Worm (Caenorhabditis elegans) whole organism, young adult: ENCODE measurements around the gene C50F7.9.

Source experiments
- F57A8.1 ChIP-seq: fragments of 200-800 bp; sonication (Bioruptor generic); optimal IDR thresholded peaks from 2 replicates; lab custom pipeline; 2018; ENCODE audit warnings: mild to moderate bottlenecking, missing genetic modification characterization, moderate library complexity, missing compliant biosample characterization
- ZK185.1 ChIP-seq: sonication (generic microtip); optimal IDR thresholded peaks from 2 replicates; lab custom pipeline; 2016; ENCODE audit warnings: mild to moderate bottlenecking, missing genetic modification characterization, missing compliant biosample characterization; ENCODE audit not compliant: poor library complexity, severe bottlenecking
- ama-1 ChIP-seq, 3 experiments: fragments of 150-350 bp in 1 of 3; sonication (generic microtip) in 2 of 3; optimal IDR thresholded peaks; 2 replicates each; lab custom pipeline; 2014 to 2018; ENCODE audit warnings: missing biosample characterization in 2 of 3, missing genetic modification characterization in 2 of 3, missing genetic modification reagents in 2 of 3
- nhr-120 ChIP-seq: fragments of 200-800 bp; sonication (Bioruptor generic); IDR thresholded peaks from 2 replicates; pipeline ENCODE4 v1.3.6; 2022; ENCODE audit warnings: missing genetic modification characterization, missing compliant biosample characterization
- repo-1 ChIP-seq: sonication (generic microtip); optimal IDR thresholded peaks from 2 replicates; lab custom pipeline; 2017; ENCODE audit warnings: mild to moderate bottlenecking, missing genetic modification characterization, missing compliant biosample characterization
- sdz-38 ChIP-seq: sonication (generic microtip); optimal IDR thresholded peaks from 2 replicates; lab custom pipeline; 2016; ENCODE audit warnings: missing genotype, missing genetic modification characterization, missing compliant biosample characterization
- snpc-4 ChIP-seq, 5 experiments: fragments of 150-350 bp in 1 of 5; sonication (generic microtip) in 4 of 5; optimal IDR thresholded peaks; 2 replicates each; lab custom pipeline; 2014 to 2018; ENCODE audit warnings: missing genetic modification characterization in 5 of 5, missing biosample characterization in 3 of 5, antibody characterized with exemption in 2 of 5, mild to moderate bottlenecking in 2 of 5, missing compliant biosample characterization in 2 of 5, missing genotype in 2 of 5, moderate library complexity in 2 of 5, missing genetic modification reagents in 1 of 5
- somi-1 ChIP-seq: fragments of 200-800 bp; sonication (Bioruptor generic); optimal IDR thresholded peaks from 2 replicates; lab custom pipeline; 2018; ENCODE audit warnings: mild to moderate bottlenecking, missing genetic modification characterization, missing compliant biosample characterization
- unc-130 ChIP-seq: sonication (generic microtip); optimal IDR thresholded peaks from 2 replicates; lab custom pipeline; 2016; ENCODE audit warnings: missing genetic modification reagents, missing genetic modification characterization, missing compliant biosample characterization

DNA sequence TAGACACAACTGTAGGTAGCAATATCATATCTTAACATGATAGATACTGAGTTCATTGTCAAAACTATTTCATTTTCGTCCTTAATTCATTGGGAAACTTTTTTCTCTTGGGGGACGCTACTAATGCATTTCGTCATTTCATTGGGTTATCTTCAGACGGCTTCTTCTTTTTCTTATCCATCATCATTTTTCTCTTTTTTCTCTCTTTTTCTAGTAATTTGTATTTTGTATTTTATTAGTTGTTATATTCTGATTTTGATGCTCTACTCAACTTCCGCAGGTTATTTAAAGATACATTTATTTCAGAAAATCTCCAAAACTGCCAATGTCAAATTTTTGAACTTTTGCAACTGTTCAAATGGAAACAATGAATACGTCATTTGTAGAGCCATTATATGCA is 11.7 kb upstream of the C50F7.9 start, which contains the start of gene npr-35:
- no peak for TF ChIP-seq sdz-38 (tag; lab: Kevin White, UChicago)
- TF ChIP-seq ZK185.1 (tag; lab: Kevin White, UChicago): no peak
- TF ChIP-seq F57A8.1 (GFP tag; lab: Kevin White, UChicago): no peak
- TF ChIP-seq repo-1 (tag; lab: Kevin White, UChicago): no peak
- TF ChIP-seq nhr-120: no peak
- no peak for TF ChIP-seq unc-130
- TF ChIP-seq ama-1 (optimal IDR thresholded peaks at IDR 0.05; lab: Kevin White, UChicago): no peak
- no peak for TF ChIP-seq ama-1 (GFP tag; optimal IDR thresholded peaks at IDR 0.05; lab: Kevin White, UChicago)
- TF ChIP-seq somi-1 (GFP tag; lab: Kevin White, UChicago): no peak
- no peak for TF ChIP-seq snpc-4 (GFP tag; optimal IDR thresholded peaks at IDR 0.05; lab: Kevin White, UChicago)
- no peak for TF ChIP-seq snpc-4 (tag; optimal IDR thresholded peaks at IDR 0.05; lab: Kevin White, UChicago)
